Worm (Caenorhabditis elegans): ENCODE results near the gene T26C12.3.

- TF ChIP-seq ztf-11 (tag; optimal IDR thresholded peaks at IDR 0.05): no peak
- no peak for TF ChIP-seq unc-62 (GFP tag; optimal IDR thresholded peaks at IDR 0.05)
- no peak for TF ChIP-seq gmeb-1 (tag; optimal IDR thresholded peaks at IDR 0.05)
- no peak for TF ChIP-seq blmp-1 (tag; optimal IDR thresholded peaks at IDR 0.05; ENCODE audit: insufficient read depth)
- no peak for TF ChIP-seq ztf-4 (tag; optimal IDR thresholded peaks at IDR 0.05)
- TF ChIP-seq nhr-237 (tag; optimal IDR thresholded peaks at IDR 0.05): no peak
- no peak for TF ChIP-seq R02D3.7 (tag; optimal IDR thresholded peaks at IDR 0.05)
- TF ChIP-seq Y55F3AM.14 (GFP tag; optimal IDR thresholded peaks at IDR 0.05): no peak
- no peak for TF ChIP-seq lsy-2 (tag; optimal IDR thresholded peaks at IDR 0.05)
- no peak for TF ChIP-seq ama-1 (optimal IDR thresholded peaks at IDR 0.05)
- TF ChIP-seq egl-27 (tag; optimal IDR thresholded peaks at IDR 0.05): no peak
- no peak for TF ChIP-seq nhr-23 (tag; optimal IDR thresholded peaks at IDR 0.05)
- TF ChIP-seq nhr-11 (tag; optimal IDR thresholded peaks at IDR 0.05): no peak
- TF ChIP-seq peb-1 (tag; optimal IDR thresholded peaks at IDR 0.05): no peak
These were observed 14.7 kb downstream of the T26C12.3 start, which contains the start of gene T26C12.1 for ce11 chrIV:3258528-3258927.

Measured in whole organism, L2 larva.